Worm (Caenorhabditis elegans) whole organism, L4 larva: ENCODE measurements around the gene unc-93.

Experiments
- R02D3.7 ChIP-seq: fragments of 150-350 bp; sonication (generic microtip); optimal IDR thresholded peaks from 3 replicates; lab custom pipeline; 2014; ENCODE audit warnings: missing biosample characterization, missing genetic modification characterization
- T26A8.4 ChIP-seq: fragments of 200-800 bp; sonication (Bioruptor generic); IDR thresholded peaks from 2 replicates; pipeline ENCODE4 v1.3.6; 2022; ENCODE audit warnings: missing genetic modification characterization, missing compliant biosample characterization
- aha-1 ChIP-seq: fragments of 150-350 bp; peaks from one replicate; lab custom pipeline; 2014; ENCODE audit warnings: missing biosample characterization, missing genetic modification characterization
- arid-1 ChIP-seq: fragments of 200-800 bp; sonication (Bioruptor generic); conservative IDR thresholded peaks from 2 replicates; pipeline ENCODE4 v1.3.6; 2022; ENCODE audit warnings: missing genetic modification reagents, missing genetic modification characterization, missing compliant biosample characterization
- ceh-62 ChIP-seq: sonication (generic microtip); optimal IDR thresholded peaks from 2 replicates; lab custom pipeline; 2017; ENCODE audit warnings: missing biosample characterization, missing genetic modification characterization
- cey-2 ChIP-seq: sonication (generic microtip); optimal IDR thresholded peaks from 3 replicates; lab custom pipeline; 2017; ENCODE audit warnings: missing genetic modification characterization, mild to moderate bottlenecking, missing compliant biosample characterization, antibody characterized with exemption, borderline replicate concordance; ENCODE audit not compliant: insufficient read depth
- ctbp-1 ChIP-seq: fragments of 200-800 bp; sonication (Bioruptor generic); IDR thresholded peaks from 2 replicates; pipeline ENCODE4 v1.3.6; 2022; ENCODE audit warnings: missing genetic modification reagents, missing genetic modification characterization, missing compliant biosample characterization
- daf-12 ChIP-seq: fragments of 150-350 bp; optimal IDR thresholded peaks from 2 replicates; lab custom pipeline; 2014; ENCODE audit warnings: missing biosample characterization, missing genetic modification reagents, missing genetic modification characterization
- daf-16 ChIP-seq, 3 experiments: sonication (generic microtip); optimal IDR thresholded peaks; 2 replicates each; lab custom pipeline; 2016 to 2017; ENCODE audit warnings: missing genetic modification characterization in 3 of 3, missing genetic modification reagents in 3 of 3, mild to moderate bottlenecking in 2 of 3, missing compliant biosample characterization in 2 of 3, missing biosample characterization in 1 of 3, moderate library complexity in 1 of 3
- daf-19 ChIP-seq: fragments of 200-800 bp; sonication (Bioruptor generic); conservative IDR thresholded peaks from 2 replicates; pipeline ENCODE4 v1.3.6; 2022; ENCODE audit warnings: missing genetic modification characterization, missing compliant biosample characterization
- daf-8 ChIP-seq: fragments of 200-800 bp; sonication (Bioruptor generic); IDR thresholded peaks from 2 replicates; pipeline ENCODE4 v1.3.6; 2022; ENCODE audit warnings: missing genetic modification characterization, missing compliant biosample characterization
- dmd-8 ChIP-seq: fragments of 200-800 bp; sonication (Bioruptor generic); IDR thresholded peaks from 2 replicates; pipeline ENCODE4 v1.3.6; 2022; ENCODE audit warnings: missing genetic modification characterization, missing compliant biosample characterization
- dpl-1 ChIP-seq: fragments of 150-350 bp; optimal IDR thresholded peaks from 2 replicates; lab custom pipeline; 2014; ENCODE audit warnings: missing biosample characterization, missing genetic modification reagents, missing genetic modification characterization
- duxl-1 ChIP-seq: sonication (generic microtip); optimal IDR thresholded peaks from 2 replicates; lab custom pipeline; 2016; ENCODE audit warnings: mild to moderate bottlenecking, missing genetic modification characterization, moderate library complexity, missing compliant biosample characterization; ENCODE audit not compliant: poor library complexity
- dve-1 ChIP-seq: sonication (generic microtip); optimal IDR thresholded peaks from 2 replicates; lab custom pipeline; 2017; ENCODE audit warnings: antibody characterized with exemption, mild to moderate bottlenecking, missing genetic modification characterization, missing compliant biosample characterization; ENCODE audit not compliant: insufficient read depth
- fos-1 ChIP-seq: fragments of 150-350 bp; optimal IDR thresholded peaks from 2 replicates; lab custom pipeline; 2014; ENCODE audit warnings: missing biosample characterization, missing genetic modification characterization
- gei-8 ChIP-seq: fragments of 200-800 bp; sonication (Bioruptor generic); optimal IDR thresholded peaks from 2 replicates; lab custom pipeline; 2018; ENCODE audit warnings: mild to moderate bottlenecking, missing genetic modification characterization, missing compliant biosample characterization
- hlh-30 ChIP-seq: sonication (generic microtip); optimal IDR thresholded peaks from 2 replicates; lab custom pipeline; 2017; ENCODE audit warnings: antibody characterized with exemption, mild to moderate bottlenecking, missing genetic modification characterization, missing compliant biosample characterization; ENCODE audit not compliant: insufficient read depth
- hmg-1.1 ChIP-seq: fragments of 200-800 bp; sonication (Bioruptor generic); IDR thresholded peaks from 2 replicates; pipeline ENCODE4 v1.3.6; 2022; ENCODE audit warnings: missing genetic modification reagents, missing genetic modification characterization, missing compliant biosample characterization
- lin-13 ChIP-seq: fragments of 150-350 bp; optimal IDR thresholded peaks from 2 replicates; lab custom pipeline; 2014; ENCODE audit warnings: missing biosample characterization, missing genetic modification reagents, missing genetic modification characterization
- lin-29 ChIP-seq: fragments of 200-800 bp; sonication (Bioruptor generic); IDR thresholded peaks from 2 replicates; pipeline ENCODE4 v1.3.6; 2022; ENCODE audit warnings: missing genetic modification reagents, missing genetic modification characterization, missing compliant biosample characterization
- lin-38 ChIP-seq: fragments of 200-800 bp; sonication (Bioruptor generic); IDR thresholded peaks from 2 replicates; pipeline ENCODE4 v1.3.6; 2022; ENCODE audit warnings: missing genetic modification reagents, missing genetic modification characterization, missing compliant biosample characterization
- lsy-2 ChIP-seq, 2 experiments: fragments of 150-350 bp in 1 of 2; sonication (generic microtip) in 1 of 2; optimal IDR thresholded peaks; 2 replicates each; lab custom pipeline; 2014 to 2017; ENCODE audit warnings: missing biosample characterization in 2 of 2, missing genetic modification characterization in 2 of 2
- mep-1 ChIP-seq: fragments of 150-350 bp; sonication (generic microtip); optimal IDR thresholded peaks from 3 replicates; lab custom pipeline; 2014; ENCODE audit warnings: missing biosample characterization, missing genetic modification characterization
- mes-2 ChIP-seq: sonication (generic microtip); optimal IDR thresholded peaks from 2 replicates; lab custom pipeline; 2016; ENCODE audit warnings: missing genotype, mild to moderate bottlenecking, missing genetic modification characterization, missing compliant biosample characterization; ENCODE audit not compliant: poor library complexity, severe bottlenecking
- nhr-10 ChIP-seq: fragments of 150-350 bp; optimal IDR thresholded peaks from 2 replicates; lab custom pipeline; 2014; ENCODE audit warnings: missing biosample characterization, missing genetic modification characterization
- nhr-28 ChIP-seq: fragments of 150-350 bp; optimal IDR thresholded peaks from 2 replicates; lab custom pipeline; 2014; ENCODE audit warnings: missing biosample characterization, missing genetic modification characterization
- nhr-6 ChIP-seq: fragments of 150-350 bp; optimal IDR thresholded peaks from 2 replicates; lab custom pipeline; 2014; ENCODE audit warnings: missing biosample characterization, missing genetic modification characterization
- pha-4 ChIP-seq, 2 experiments: fragments of 150-350 bp in 1 of 2; fragments of 200-800 bp in 1 of 2; sonication (Bioruptor generic) in 1 of 2; IDR thresholded peaks in 1 of 2; optimal IDR thresholded peaks in 1 of 2; 2 replicates each; pipeline versions ENCODE4 v1.3.6 to Lab custom; 2014 to 2022; ENCODE audit warnings: missing genetic modification characterization in 2 of 2, missing genetic modification reagents in 2 of 2, missing biosample characterization in 1 of 2, missing compliant biosample characterization in 1 of 2
- php-3 ChIP-seq: fragments of 200-800 bp; sonication (Bioruptor generic); IDR thresholded peaks from 2 replicates; pipeline ENCODE4 v1.3.6; 2022; ENCODE audit warnings: missing genetic modification reagents, missing genetic modification characterization, missing compliant biosample characterization
- rbr-2 ChIP-seq: sonication (generic microtip); optimal IDR thresholded peaks from 2 replicates; lab custom pipeline; 2016; ENCODE audit warnings: missing genotype, missing genetic modification characterization, missing compliant biosample characterization
- saeg-2 ChIP-seq: fragments of 200-800 bp; sonication (Bioruptor generic); IDR thresholded peaks from 2 replicates; pipeline ENCODE4 v1.3.6; 2022; ENCODE audit warnings: missing genetic modification reagents, missing genetic modification characterization, missing compliant biosample characterization
- sdz-12 ChIP-seq: fragments of 200-800 bp; sonication (Bioruptor generic); optimal IDR thresholded peaks from 2 replicates; lab custom pipeline; 2018; ENCODE audit warnings: mild to moderate bottlenecking, missing genetic modification characterization, missing compliant biosample characterization
- set-16 ChIP-seq: fragments of 200-800 bp; sonication (Bioruptor generic); IDR thresholded peaks from 2 replicates; pipeline ENCODE4 v1.3.6; 2022; ENCODE audit warnings: missing genetic modification reagents, missing genetic modification characterization, missing compliant biosample characterization
- tra-1 ChIP-seq: fragments of 200-800 bp; sonication (Bioruptor generic); IDR thresholded peaks from 2 replicates; pipeline ENCODE4 v1.3.6; 2022; ENCODE audit warnings: missing genetic modification reagents, missing genetic modification characterization, missing compliant biosample characterization
- unc-130 ChIP-seq: sonication (generic microtip); optimal IDR thresholded peaks from 2 replicates; lab custom pipeline; 2016; ENCODE audit warnings: missing genetic modification reagents, missing genetic modification characterization, missing compliant biosample characterization
- ztf-7 ChIP-seq: fragments of 150-350 bp; optimal IDR thresholded peaks from 2 replicates; lab custom pipeline; 2014; ENCODE audit warnings: missing biosample characterization, missing genetic modification characterization

Gene unc-93

DNA sequence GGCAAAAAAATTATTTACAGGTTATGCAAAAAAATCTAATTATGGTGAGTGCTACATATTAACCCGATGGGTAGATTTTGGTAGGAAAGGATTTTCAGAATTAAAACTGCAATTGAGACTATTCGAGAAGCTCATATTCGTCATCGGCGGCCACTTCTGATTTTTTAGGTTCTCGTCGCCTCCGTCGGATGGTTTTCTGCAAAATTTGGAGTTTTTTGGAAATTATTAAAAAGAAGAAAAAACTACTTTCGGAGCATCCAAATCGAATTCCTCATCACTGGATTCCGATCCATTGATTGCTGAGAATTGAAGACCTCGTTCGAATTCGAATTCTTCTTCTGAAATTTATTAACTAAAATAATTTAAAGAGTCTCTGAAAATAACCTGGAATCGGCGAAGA, 8.8 kb downstream of the unc-93 start:
- TF ChIP-seq nhr-10 (tag; lab: Kevin White, UChicago) (no peak), R02D3.7 (no peak), aha-1 (tag; lab: Kevin White, UChicago) (peak; percentile 3), php-3 (GFP tag; lab: Robert Waterston, UW) (0 out of 2 replicates have a peak, but pooled peaks have one; percentile 41), daf-16 (GFP tag; optimal IDR thresholded peaks at IDR 0.05; lab: Kevin White, UChicago) (no peak), daf-16 (tag; optimal IDR thresholded peaks at IDR 0.05; lab: Kevin White, UChicago) (no peak), daf-12 (no peak), gei-8 (GFP tag; lab: Kevin White, UChicago) (peak; percentile 25), pha-4 (GFP tag; IDR thresholded peaks at IDR 0.05; lab: Robert Waterston, UW) (peak; percentile 42; the same call in 1 of the 2 replicates), pha-4 (tag; optimal IDR thresholded peaks at IDR 0.05; lab: Kevin White, UChicago) (no peak), ceh-62 (tag; lab: Kevin White, UChicago) (no peak), dmd-8 (GFP tag; lab: Robert Waterston, UW) (no peak), set-16 (no peak), lin-29 (GFP tag; lab: Robert Waterston, UW) (0 out of 2 replicates have a peak, but pooled peaks have one; percentile 17), dve-1 (tag; lab: Kevin White, UChicago) (peak; percentile 5), lin-38 (GFP tag; lab: Robert Waterston, UW) (peak; percentile 12; the same call in 1 of the 2 replicates), tra-1 (GFP tag; lab: Robert Waterston, UW) (0 out of 2 replicates have a peak, but pooled peaks have one; percentile 13), hmg-1.1 (GFP tag; lab: Robert Waterston, UW) (no peak), sdz-12 (GFP tag; lab: Kevin White, UChicago) (no peak)

- TF ChIP-seq T26A8.4 = no peak
- no peak for TF ChIP-seq ztf-7 (tag; lab: Kevin White, UChicago)
Measured at ce11 chrIII:3657479-3657878, 13.3 kb downstream of the unc-93 start, which contains the start of gene C46F11.5. TSS of gene C46F11.5 (minus strand) at chrIII:3657606.

DNA sequence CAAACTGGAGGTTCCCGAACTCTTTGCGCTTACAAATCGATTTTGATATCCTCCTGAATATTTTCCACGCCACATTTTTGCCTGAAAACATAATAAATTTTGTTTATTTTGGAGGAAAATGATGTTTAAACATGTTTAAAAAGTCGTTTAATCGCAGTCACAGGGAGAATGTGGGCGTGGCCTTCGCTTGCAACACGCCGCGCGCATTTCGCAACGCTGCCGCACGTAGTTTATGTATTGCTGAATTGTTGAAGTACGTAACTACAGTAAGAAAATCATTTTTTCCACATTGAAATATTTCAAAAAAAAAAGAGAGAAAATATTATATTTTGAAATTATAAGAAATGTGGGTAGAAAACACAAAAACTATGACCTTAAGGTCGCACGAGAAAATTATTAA, 20.0 kb downstream of the unc-93 start, which contains the start of gene C46F11.4:
Gene C46F11.4, minus strand, starts transcription at position 81 of the 400 bp plus-strand sequence.
- TF ChIP-seq ceh-62 (tag; lab: Kevin White, UChicago) = no peak
- TF ChIP-seq rbr-2 (tag; lab: Kevin White, UChicago) = no peak
- no peak for TF ChIP-seq daf-8 (GFP tag; lab: Robert Waterston, UW)
- no peak for TF ChIP-seq fos-1
- peak; percentile 43 for TF ChIP-seq dpl-1 (GFP tag; lab: Kevin White, UChicago)
- TF ChIP-seq lsy-2 (tag; optimal IDR thresholded peaks at IDR 0.05; lab: Kevin White, UChicago) = peak; percentile 5 to 67
- TF ChIP-seq nhr-6 (tag; lab: Kevin White, UChicago) = peak; percentile 15
- peak; percentile 45 for TF ChIP-seq lin-13 (GFP tag; lab: Kevin White, UChicago)
- TF ChIP-seq cey-2 (tag; lab: Kevin White, UChicago) = no peak
- no peak for TF ChIP-seq sdz-12 (GFP tag; lab: Kevin White, UChicago)
- TF ChIP-seq arid-1 (GFP tag; lab: Robert Waterston, UW) = peak; percentile 36; the same call in 1 of the 2 replicates
- TF ChIP-seq lin-38 (GFP tag; lab: Robert Waterston, UW) = peak; percentile 48
- TF ChIP-seq ctbp-1 (GFP tag; lab: Robert Waterston, UW) = no peak
- TF ChIP-seq daf-19 (GFP tag; lab: Robert Waterston, UW) = 0 out of 2 replicates have a peak, but pooled peaks have one; percentile 71
- peak; percentile 40 for TF ChIP-seq dve-1 (tag; lab: Kevin White, UChicago)
- TF ChIP-seq hlh-30 (tag; lab: Kevin White, UChicago) = peak; percentile 67
- no peak for TF ChIP-seq saeg-2
- peak; percentile 49 for TF ChIP-seq aha-1 (tag; lab: Kevin White, UChicago)
- peak; percentile 66 for TF ChIP-seq mep-1 (tag; lab: Kevin White, UChicago)
- TF ChIP-seq hmg-1.1 (GFP tag; lab: Robert Waterston, UW) = peak; percentile 50; the same call in 1 of the 2 replicates
- peak; percentile 14 for TF ChIP-seq unc-130 (GFP tag; lab: Kevin White, UChicago)
- TF ChIP-seq mes-2 (tag; lab: Kevin White, UChicago) = peak; percentile 87
- TF ChIP-seq nhr-28 (tag; lab: Kevin White, UChicago) = peak; percentile 92
- peak; percentile 62 for TF ChIP-seq duxl-1
- TF ChIP-seq pha-4 (GFP tag; IDR thresholded peaks at IDR 0.05; lab: Robert Waterston, UW) = no peak
- no peak for TF ChIP-seq pha-4 (tag; optimal IDR thresholded peaks at IDR 0.05; lab: Kevin White, UChicago)
